Worm (Caenorhabditis elegans) whole organism, midembryonic: ENCODE results near the gene R10D12.8.

Source experiments
- cog-1 ChIP-seq: sonication (generic microtip); optimal IDR thresholded peaks from 2 replicates; lab custom pipeline; 2016; ENCODE audit warnings: missing genetic modification characterization, missing compliant biosample characterization
- flt-1 ChIP-seq: fragments of 200-800 bp; sonication (Bioruptor generic); IDR thresholded peaks from 2 replicates; pipeline ENCODE4 v1.3.6; 2022; ENCODE audit warnings: missing genetic modification characterization, missing compliant biosample characterization
- klf-2 ChIP-seq: fragments of 200-800 bp; sonication (Bioruptor generic); conservative IDR thresholded peaks from 2 replicates; pipeline ENCODE4 v1.3.6; 2022; ENCODE audit warnings: missing genetic modification reagents, missing genetic modification characterization, missing compliant biosample characterization
- med-1 ChIP-seq: sonication (generic microtip); optimal IDR thresholded peaks from 2 replicates; lab custom pipeline; 2017; ENCODE audit warnings: missing genetic modification characterization, mild to moderate bottlenecking, missing compliant biosample characterization, antibody characterized with exemption, missing genetic modification reagents; ENCODE audit not compliant: insufficient read depth
- ztf-29 ChIP-seq: fragments of 200-800 bp; sonication (Bioruptor generic); IDR thresholded peaks from 2 replicates; pipeline ENCODE4 v1.3.6; 2022; ENCODE audit warnings: missing genetic modification reagents, missing genetic modification characterization, missing compliant biosample characterization

DNA sequence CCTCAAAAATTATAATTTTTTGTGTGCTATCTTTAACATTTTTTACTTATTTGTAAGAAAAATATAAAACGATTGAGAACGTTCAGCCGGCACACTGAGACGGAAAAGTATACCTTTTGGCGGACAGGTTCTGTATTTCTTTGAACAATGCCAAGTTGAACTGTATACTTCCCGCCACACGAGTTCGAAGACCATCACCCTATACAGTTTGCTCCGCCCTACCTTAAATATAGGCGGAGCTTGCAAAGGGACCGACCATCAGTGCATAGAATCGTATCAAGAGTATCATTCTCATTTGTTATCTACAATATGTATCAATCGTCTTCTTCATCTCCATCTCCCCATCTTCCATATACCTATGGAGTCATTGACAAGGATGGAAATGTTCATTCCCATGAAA is 31.7 kb upstream of the R10D12.8 start, which contains the start of gene end-1:
- no peak for TF ChIP-seq flt-1 (GFP tag; lab: Robert Waterston, UW)
- TF ChIP-seq ztf-29 = no peak
- TF ChIP-seq med-1 (GFP tag; lab: Kevin White, UChicago) = no peak
- no peak for TF ChIP-seq klf-2 (GFP tag; lab: Robert Waterston, UW)
- no peak for TF ChIP-seq cog-1
